Fruit fly (Drosophila melanogaster) whole organism, embryonic: ENCODE data around the gene CG3071.
A peak's percentile ranks its signal among the peaks of the same experiment; 100 is the strongest.

Experiments used
- Atf-2 ChIP-seq: fragments of 200-800 bp; sonication (Bioruptor generic); optimal IDR thresholded peaks from 2 replicates; lab custom pipeline; 2016; ENCODE audit warnings: missing biosample characterization, missing genetic modification characterization
- Atf6 ChIP-seq: fragments of 200-800 bp; sonication (Bioruptor generic); IDR thresholded peaks from 2 replicates; pipeline ENCODE4 v1.3.6; 2022; ENCODE audit warnings: missing biosample characterization, missing genetic modification characterization
- B-H2 ChIP-seq: fragments of 200-800 bp; sonication (Bioruptor generic); optimal IDR thresholded peaks from 2 replicates; lab custom pipeline; 2018; ENCODE audit warnings: missing biosample characterization, mild to moderate bottlenecking, missing genetic modification characterization
- CG10274 ChIP-seq: fragments of 200-800 bp; sonication (Bioruptor generic); optimal IDR thresholded peaks from 3 replicates; lab custom pipeline; 2017; ENCODE audit warnings: missing biosample characterization, mild to moderate bottlenecking, missing genetic modification characterization
- CG10543 ChIP-seq: fragments of 200-800 bp; sonication (Bioruptor generic); optimal IDR thresholded peaks from 3 replicates; lab custom pipeline; 2017; ENCODE audit warnings: missing biosample characterization, mild to moderate bottlenecking, missing genetic modification characterization, moderate library complexity
- CG10979 ChIP-seq: fragments of 200-800 bp; sonication (Bioruptor generic); optimal IDR thresholded peaks from 2 replicates; lab custom pipeline; 2018; ENCODE audit warnings: missing biosample characterization, mild to moderate bottlenecking, missing genetic modification characterization, moderate library complexity
- CG11456 ChIP-seq: fragments of 200-800 bp; sonication (Bioruptor generic); IDR thresholded peaks from 3 replicates; pipeline ENCODE4 v1.3.6; 2022; ENCODE audit warnings: missing biosample characterization, missing genetic modification characterization
- CG11696 ChIP-seq: fragments of 200-800 bp; sonication (Bioruptor generic); IDR thresholded peaks from 2 replicates; pipeline ENCODE4 v1.3.6; 2022; ENCODE audit warnings: missing biosample characterization, missing genetic modification characterization
- CG12659 ChIP-seq: fragments of 200-800 bp; sonication (Bioruptor generic); optimal IDR thresholded peaks from 3 replicates; lab custom pipeline; 2017; ENCODE audit warnings: mild to moderate bottlenecking, missing biosample characterization, missing genetic modification reagents, missing genetic modification characterization
- CG16779 ChIP-seq: fragments of 200-800 bp; sonication (Bioruptor generic); IDR thresholded peaks from 2 replicates; pipeline ENCODE4 v1.3.6; 2022; ENCODE audit warnings: missing biosample characterization, missing genetic modification characterization
- CG17568 ChIP-seq: fragments of 200-800 bp; sonication (Bioruptor generic); optimal IDR thresholded peaks from 2 replicates; lab custom pipeline; 2018; ENCODE audit warnings: missing biosample characterization, mild to moderate bottlenecking, missing genetic modification characterization, moderate library complexity
- CG1832 ChIP-seq: fragments of 200-800 bp; sonication (Bioruptor generic); optimal IDR thresholded peaks from 2 replicates; lab custom pipeline; 2017; ENCODE audit warnings: missing biosample characterization, mild to moderate bottlenecking, missing genetic modification characterization, inconsistent platforms
- CG2116 ChIP-seq: fragments of 200-800 bp; sonication (Bioruptor generic); optimal IDR thresholded peaks from 3 replicates; lab custom pipeline; 2018; ENCODE audit warnings: missing biosample characterization, mild to moderate bottlenecking, missing genetic modification characterization
- CG4404 ChIP-seq: fragments of 200-800 bp; sonication (Bioruptor generic); IDR thresholded peaks from 2 replicates; pipeline ENCODE4 v1.3.6; 2022; ENCODE audit warnings: missing biosample characterization, missing genetic modification characterization
- CG4820 ChIP-seq: fragments of 200-800 bp; sonication (Bioruptor generic); optimal IDR thresholded peaks from 3 replicates; lab custom pipeline; 2016; ENCODE audit warnings: missing biosample characterization, missing genetic modification characterization
- CG7745 ChIP-seq: fragments of 200-800 bp; sonication (Bioruptor generic); optimal IDR thresholded peaks from 2 replicates; lab custom pipeline; 2018; ENCODE audit warnings: missing biosample characterization, mild to moderate bottlenecking, missing genetic modification characterization, moderate library complexity
- CG7786 ChIP-seq: fragments of 200-800 bp; sonication (Bioruptor generic); optimal IDR thresholded peaks from 2 replicates; lab custom pipeline; 2016; ENCODE audit warnings: missing biosample characterization, missing genetic modification characterization
- CG7987 ChIP-seq: fragments of 200-800 bp; sonication (Bioruptor generic); optimal IDR thresholded peaks from 2 replicates; lab custom pipeline; 2018; ENCODE audit warnings: missing biosample characterization, mild to moderate bottlenecking, missing genetic modification characterization, moderate library complexity
- D ChIP-seq, 2 experiments: fragments of 200-800 bp in 1 of 2; fragments of >200 bp in 1 of 2; sonication (Bioruptor generic) in 1 of 2; optimal IDR thresholded peaks; 2 replicates in 1 of 2; 3 replicates in 1 of 2; lab custom pipeline; 2017; ENCODE audit warnings: mild to moderate bottlenecking in 1 of 2, missing biosample characterization in 1 of 2, missing genetic modification characterization in 1 of 2, missing genetic modification reagents in 1 of 2
- Hr51 ChIP-seq, 2 experiments: fragments of 200-800 bp; sonication (Bioruptor generic); optimal IDR thresholded peaks; 2 replicates in 1 of 2; 3 replicates in 1 of 2; lab custom pipeline; 2016 to 2018; ENCODE audit warnings: missing biosample characterization in 2 of 2, missing genetic modification characterization in 2 of 2, mild to moderate bottlenecking in 1 of 2, moderate library complexity in 1 of 2
- Meics ChIP-seq: fragments of 200-800 bp; sonication (Bioruptor generic); optimal IDR thresholded peaks from 2 replicates; lab custom pipeline; 2017; ENCODE audit warnings: missing biosample characterization, mild to moderate bottlenecking, missing genetic modification characterization
- NC2β ChIP-seq: fragments of 200-800 bp; sonication (Bioruptor generic); optimal IDR thresholded peaks from 2 replicates; lab custom pipeline; 2016; ENCODE audit warnings: missing biosample characterization, missing genetic modification characterization
- Neu2 ChIP-seq: fragments of 200-800 bp; sonication (Bioruptor generic); optimal IDR thresholded peaks from 3 replicates; lab custom pipeline; 2016; ENCODE audit warnings: missing biosample characterization, missing genetic modification characterization, borderline replicate concordance
- NfI ChIP-seq: fragments of 200-800 bp; sonication (Bioruptor generic); optimal IDR thresholded peaks from 3 replicates; lab custom pipeline; 2018; ENCODE audit warnings: missing biosample characterization, mild to moderate bottlenecking, missing genetic modification characterization, moderate library complexity
- Poxn ChIP-seq: fragments of 200-800 bp; sonication (Bioruptor generic); IDR thresholded peaks from 2 replicates; pipeline ENCODE4 v1.3.6; 2022; ENCODE audit warnings: missing biosample characterization, missing genetic modification characterization
- Side ChIP-seq: fragments of 200-800 bp; sonication (Bioruptor generic); optimal IDR thresholded peaks from 2 replicates; lab custom pipeline; 2016; ENCODE audit warnings: missing biosample characterization, missing genetic modification characterization
- Six4 ChIP-seq: fragments of 200-800 bp; sonication (Bioruptor generic); optimal IDR thresholded peaks from 2 replicates; lab custom pipeline; 2016; ENCODE audit warnings: missing biosample characterization, missing genetic modification characterization
- Ssrp ChIP-seq: fragments of 200-800 bp; sonication (Bioruptor generic); optimal IDR thresholded peaks from 2 replicates; lab custom pipeline; 2018; ENCODE audit warnings: missing biosample characterization, mild to moderate bottlenecking, missing genetic modification characterization, moderate library complexity
- Taf1 ChIP-seq: fragments of 200-800 bp; sonication (Bioruptor generic); IDR thresholded peaks from 2 replicates; pipeline ENCODE4 v1.3.6; 2022; ENCODE audit warnings: missing biosample characterization, missing genetic modification characterization
- Trl ChIP-seq, 3 experiments: fragments of >200 bp in 2 of 3; fragments of 200-800 bp in 1 of 3; sonication (Bioruptor generic) in 1 of 3; optimal IDR thresholded peaks; 2 replicates in 1 of 3; 3 replicates in 2 of 3; lab custom pipeline; 2016 to 2017; ENCODE audit warnings: missing biosample characterization in 1 of 3, missing genetic modification characterization in 1 of 3
- al ChIP-seq: fragments of 200-800 bp; sonication (Bioruptor generic); IDR thresholded peaks from 2 replicates; pipeline ENCODE4 v1.3.6; 2022; ENCODE audit warnings: missing biosample characterization, missing genetic modification characterization
- bbx ChIP-seq: fragments of 200-800 bp; sonication (Bioruptor generic); IDR thresholded peaks from 2 replicates; pipeline ENCODE4 v1.3.6; 2022; ENCODE audit warnings: missing biosample characterization, missing genetic modification characterization; ENCODE audit not compliant: partially characterized antibody
- chinmo ChIP-seq: fragments of 200-800 bp; sonication (Bioruptor generic); IDR thresholded peaks from 4 replicates; pipeline ENCODE4 v1.3.6; 2022; ENCODE audit warnings: missing biosample characterization, missing genetic modification characterization; ENCODE audit not compliant: partially characterized antibody
- crol ChIP-seq: fragments of 200-800 bp; sonication (Bioruptor generic); IDR thresholded peaks from 2 replicates; pipeline ENCODE4 v1.3.6; 2022; ENCODE audit warnings: missing biosample characterization, missing genetic modification characterization
- grau ChIP-seq: fragments of 200-800 bp; optimal IDR thresholded peaks from 3 replicates; lab custom pipeline; 2019; ENCODE audit warnings: missing biosample characterization, mild to moderate bottlenecking, missing genetic modification characterization, moderate library complexity
- gsb-n ChIP-seq: fragments of 200-800 bp; sonication (Bioruptor generic); optimal IDR thresholded peaks from 3 replicates; lab custom pipeline; 2018; ENCODE audit warnings: missing biosample characterization, mild to moderate bottlenecking, missing genetic modification characterization
- ham ChIP-seq: fragments of 200-800 bp; sonication (Bioruptor generic); IDR thresholded peaks from 2 replicates; pipeline ENCODE4 v1.3.6; 2022; ENCODE audit warnings: missing biosample characterization, missing genetic modification characterization
- lbe ChIP-seq: fragments of 200-800 bp; sonication (Bioruptor generic); optimal IDR thresholded peaks from 2 replicates; lab custom pipeline; 2016; ENCODE audit warnings: missing biosample characterization, mild to moderate bottlenecking, missing genetic modification characterization
- luna ChIP-seq: fragments of 200-800 bp; sonication (Bioruptor generic); optimal IDR thresholded peaks from 2 replicates; lab custom pipeline; 2016; ENCODE audit warnings: missing biosample characterization, missing genetic modification characterization
- otp ChIP-seq: fragments of 200-800 bp; sonication (Bioruptor generic); IDR thresholded peaks from 3 replicates; pipeline ENCODE4, ENCODE4 v1.3.6; 2022; ENCODE audit warnings: missing biosample characterization, missing genetic modification characterization
- phol ChIP-seq: fragments of 200-800 bp; sonication (Bioruptor generic); optimal IDR thresholded peaks from 3 replicates; lab custom pipeline; 2018; ENCODE audit warnings: missing biosample characterization, mild to moderate bottlenecking, missing genetic modification characterization, moderate library complexity
- prd ChIP-seq, 3 experiments: fragments of >200 bp in 2 of 3; fragments of 200-800 bp in 1 of 3; sonication (Bioruptor generic) in 1 of 3; optimal IDR thresholded peaks in 2 of 3; IDR thresholded peaks in 1 of 3; 2 replicates in 2 of 3; 3 replicates in 1 of 3; pipeline versions ENCODE4 v1.3.6 to Lab custom; 2017 to 2022; ENCODE audit warnings: missing biosample characterization in 1 of 3, missing genetic modification characterization in 1 of 3
- sd ChIP-seq: fragments of 200-800 bp; sonication (Bioruptor generic); optimal IDR thresholded peaks from 3 replicates; lab custom pipeline; 2018; ENCODE audit warnings: missing biosample characterization, mild to moderate bottlenecking, missing genetic modification characterization, moderate library complexity
- slou ChIP-seq: fragments of 200-800 bp; sonication (Bioruptor generic); optimal IDR thresholded peaks from 3 replicates; lab custom pipeline; 2016; ENCODE audit warnings: missing biosample characterization, missing genetic modification characterization
- sug ChIP-seq: fragments of 200-800 bp; optimal IDR thresholded peaks from 2 replicates; lab custom pipeline; 2019; ENCODE audit warnings: missing biosample characterization, mild to moderate bottlenecking, missing genetic modification characterization, moderate library complexity
- trem ChIP-seq: fragments of 200-800 bp; optimal IDR thresholded peaks from 3 replicates; lab custom pipeline; 2019; ENCODE audit warnings: missing biosample characterization, mild to moderate bottlenecking, missing genetic modification characterization, moderate library complexity
- trh ChIP-seq: fragments of 200-800 bp; sonication (Bioruptor generic); optimal IDR thresholded peaks from 2 replicates; lab custom pipeline; 2016; ENCODE audit warnings: missing biosample characterization, missing genetic modification characterization
- tx ChIP-seq: fragments of 200-800 bp; sonication (Bioruptor generic); optimal IDR thresholded peaks from 2 replicates; lab custom pipeline; 2016; ENCODE audit warnings: missing biosample characterization, missing genetic modification characterization
- unc-4 ChIP-seq: fragments of 200-800 bp; sonication (Bioruptor generic); IDR thresholded peaks from 2 replicates; pipeline ENCODE4 v1.3.6; 2022; ENCODE audit warnings: missing biosample characterization, missing genetic modification characterization; ENCODE audit not compliant: partially characterized antibody
- unpg ChIP-seq: fragments of 200-800 bp; sonication (Bioruptor generic); optimal IDR thresholded peaks from 3 replicates; lab custom pipeline; 2018; ENCODE audit warnings: missing biosample characterization, mild to moderate bottlenecking, missing genetic modification characterization, moderate library complexity

CG3071 gene

dm6 chrX:2219899-2220298 lies 42.7 kb upstream of the CG3071 start (continued):
- TF ChIP-seq slou (GFP tag; lab: Kevin White, UChicago) (no peak), CG7987 (GFP tag; lab: Kevin White, UChicago) (no peak), chinmo (GFP tag; lab: Robert Waterston, UW) (no peak), Taf1 (GFP tag; lab: Robert Waterston, UW) (no peak), prd (optimal IDR thresholded peaks at IDR 0.05; lab: Kevin White, UChicago) (no peak), prd (GFP tag; IDR thresholded peaks at IDR 0.05; lab: Robert Waterston, UW) (peak; percentile 30; the same call in 1 of the 3 replicates), gsb-n (tag; lab: Kevin White, UChicago) (no peak), CG11456 (GFP tag; lab: Robert Waterston, UW) (no peak), Side (no peak), al (GFP tag; lab: Robert Waterston, UW) (no peak), luna (no peak), D (optimal IDR thresholded peaks at IDR 0.05; lab: Kevin White, UChicago) (no peak), D (GFP tag; optimal IDR thresholded peaks at IDR 0.05; lab: Kevin White, UChicago) (no peak), unpg (GFP tag; lab: Kevin White, UChicago) (peak; percentile 9), Hr51 (GFP tag; optimal IDR thresholded peaks at IDR 0.05; lab: Kevin White, UChicago) (no peak), otp (no peak), Poxn (GFP tag; lab: Robert Waterston, UW) (no peak), CG7745 (tag; lab: Kevin White, UChicago) (no peak), Six4 (GFP tag; lab: Kevin White, UChicago) (no peak), grau (tag; lab: Kevin White, UChicago) (peak; percentile 2), CG7786 (no peak), bbx (no peak), Neu2 (no peak), NC2β (GFP tag; lab: Kevin White, UChicago) (no peak), Atf6 (no peak), trh (GFP tag; lab: Kevin White, UChicago) (no peak), sug (tag; lab: Kevin White, UChicago) (no peak), Meics (GFP tag; lab: Kevin White, UChicago) (no peak), sd (tag; lab: Kevin White, UChicago) (no peak), Trl (optimal IDR thresholded peaks at IDR 0.05; lab: Kevin White, UChicago) (no peak), Trl (GFP tag; optimal IDR thresholded peaks at IDR 0.05; lab: Kevin White, UChicago) (no peak), CG17568 (GFP tag; lab: Kevin White, UChicago) (no peak), phol (tag; lab: Kevin White, UChicago) (peak; percentile 33), Ssrp (tag; lab: Kevin White, UChicago) (peak; percentile 9), B-H2 (GFP tag; lab: Kevin White, UChicago) (no peak), Atf-2 (GFP tag; lab: Kevin White, UChicago) (no peak), CG4820 (no peak), unc-4 (GFP tag; lab: Robert Waterston, UW) (no peak), CG11696 (no peak), tx (GFP tag; lab: Kevin White, UChicago) (no peak), crol (GFP tag; lab: Robert Waterston, UW) (no peak), CG16779 (GFP tag; lab: Robert Waterston, UW) (no peak), trem (tag; lab: Kevin White, UChicago) (no peak), CG10543 (no peak), CG4404 (GFP tag; lab: Robert Waterston, UW) (no peak), lbe (GFP tag; lab: Kevin White, UChicago) (no peak), ham (GFP tag; lab: Robert Waterston, UW) (no peak), CG1832 (GFP tag; lab: Kevin White, UChicago) (no peak), CG10979 (peak; percentile 41), CG2116 (GFP tag; lab: Kevin White, UChicago) (no peak), CG10274 (GFP tag; lab: Kevin White, UChicago) (no peak), NfI (GFP tag; lab: Kevin White, UChicago) (no peak), CG12659 (GFP tag; lab: Kevin White, UChicago) (no peak)
